Fruit fly (Drosophila melanogaster) whole organism, pupa: ENCODE results near the gene CG46314.

Experiments
- CG10348 ChIP-seq: fragments of 200-800 bp; sonication (Bioruptor generic); IDR thresholded peaks from 2 replicates; pipeline ENCODE4 v1.3.6; 2022; ENCODE audit warnings: missing biosample characterization, missing genetic modification characterization
- CG12605 ChIP-seq: fragments of 200-800 bp; sonication (Bioruptor generic); IDR thresholded peaks from 2 replicates; pipeline ENCODE4 v1.3.6; 2022; ENCODE audit warnings: missing biosample characterization, missing genetic modification characterization
- CG13204 ChIP-seq: fragments of 200-800 bp; sonication (Bioruptor generic); optimal IDR thresholded peaks from 2 replicates; lab custom pipeline; 2018; ENCODE audit warnings: missing biosample characterization, mild to moderate bottlenecking, missing genetic modification characterization, moderate library complexity
- CG14655 ChIP-seq: fragments of 200-800 bp; sonication (Bioruptor generic); optimal IDR thresholded peaks from 3 replicates; lab custom pipeline; 2017; ENCODE audit warnings: mild to moderate bottlenecking, missing biosample characterization, missing genetic modification reagents, missing genetic modification characterization
- CG15710 ChIP-seq: fragments of 200-800 bp; sonication (Bioruptor generic); optimal IDR thresholded peaks from 2 replicates; lab custom pipeline; 2018; ENCODE audit warnings: missing biosample characterization, mild to moderate bottlenecking, missing genetic modification characterization, moderate library complexity
- CG17806 ChIP-seq: fragments of 200-800 bp; sonication (Bioruptor generic); optimal IDR thresholded peaks from 2 replicates; lab custom pipeline; 2018; ENCODE audit warnings: missing biosample characterization, mild to moderate bottlenecking, missing genetic modification characterization, moderate library complexity
- CG32121 ChIP-seq: fragments of 200-800 bp; sonication (Bioruptor generic); IDR thresholded peaks from 2 replicates; pipeline ENCODE4 v1.3.6; 2022; ENCODE audit warnings: missing biosample characterization, missing genetic modification characterization
- CG34367 ChIP-seq: fragments of 200-800 bp; sonication (Bioruptor generic); optimal IDR thresholded peaks from 2 replicates; lab custom pipeline; 2018; ENCODE audit warnings: missing biosample characterization, mild to moderate bottlenecking, missing genetic modification characterization
- CG4496 ChIP-seq: fragments of 200-800 bp; sonication (Bioruptor generic); IDR thresholded peaks from 3 replicates; pipeline ENCODE4 v1.3.6; 2022; ENCODE audit warnings: missing biosample characterization, missing genetic modification characterization
- CG8159 ChIP-seq: fragments of 200-800 bp; sonication (Bioruptor generic); optimal IDR thresholded peaks from 3 replicates; lab custom pipeline; 2018; ENCODE audit warnings: missing biosample characterization, mild to moderate bottlenecking, missing genetic modification characterization, moderate library complexity
- CG8301 ChIP-seq: fragments of 200-800 bp; sonication (Bioruptor generic); optimal IDR thresholded peaks from 2 replicates; lab custom pipeline; 2018; ENCODE audit warnings: missing biosample characterization, mild to moderate bottlenecking, missing genetic modification characterization
- CG9948 ChIP-seq: fragments of 200-800 bp; sonication (Bioruptor generic); optimal IDR thresholded peaks from 2 replicates; lab custom pipeline; 2018; ENCODE audit warnings: missing biosample characterization, mild to moderate bottlenecking, missing genetic modification characterization, moderate library complexity
- D1 ChIP-seq: fragments of 200-800 bp; sonication (Bioruptor generic); optimal IDR thresholded peaks from 2 replicates; lab custom pipeline; 2018; ENCODE audit warnings: missing biosample characterization, mild to moderate bottlenecking, missing genetic modification characterization, moderate library complexity
- EcR ChIP-seq: fragments of 200-800 bp; sonication (Bioruptor generic); optimal IDR thresholded peaks from 3 replicates; lab custom pipeline; 2019; ENCODE audit warnings: missing biosample characterization, missing genetic modification characterization, mild to moderate bottlenecking, moderate library complexity, missing genetic modification reagents
- Ets98B ChIP-seq: fragments of 200-800 bp; sonication (Bioruptor generic); IDR thresholded peaks from 2 replicates; pipeline ENCODE4 v1.3.6; 2022; ENCODE audit warnings: missing biosample characterization, missing genetic modification characterization
- Pif1A ChIP-seq: fragments of 200-800 bp; sonication (Bioruptor generic); optimal IDR thresholded peaks from 3 replicates; lab custom pipeline; 2016; ENCODE audit warnings: missing biosample characterization, missing genetic modification characterization
- Pif1B ChIP-seq: fragments of 200-800 bp; sonication (Bioruptor generic); optimal IDR thresholded peaks from 3 replicates; lab custom pipeline; 2016; ENCODE audit warnings: missing biosample characterization, missing genetic modification characterization
- Snoo ChIP-seq: fragments of 200-800 bp; sonication (Bioruptor generic); optimal IDR thresholded peaks from 3 replicates; lab custom pipeline; 2017; ENCODE audit warnings: missing biosample characterization, mild to moderate bottlenecking, missing genetic modification characterization, inconsistent platforms
- fd96Ca ChIP-seq: fragments of 200-800 bp; sonication (Bioruptor generic); IDR thresholded peaks from 3 replicates; pipeline ENCODE4 v1.3.6; 2022; ENCODE audit warnings: missing biosample characterization, missing genetic modification characterization
- gl ChIP-seq: fragments of 200-800 bp; sonication (Bioruptor generic); optimal IDR thresholded peaks from 2 replicates; lab custom pipeline; 2018; ENCODE audit warnings: missing biosample characterization, mild to moderate bottlenecking, missing genetic modification characterization
- rn ChIP-seq: fragments of 200-800 bp; sonication (Bioruptor generic); IDR thresholded peaks from 2 replicates; pipeline ENCODE4 v1.3.6; 2022; ENCODE audit warnings: missing biosample characterization, missing genetic modification characterization

CG46314 gene

dm6 chr2L:21324438-21324890 is 10.3 kb downstream of the CG46314 start:
- TF ChIP-seq CG10348 (GFP tag; lab: Robert Waterston, UW) (no peak), CG34367 (tag; lab: Kevin White, UChicago) (no peak), Ets98B (GFP tag; lab: Robert Waterston, UW) (no peak), CG12605 (GFP tag; lab: Robert Waterston, UW) (no peak), CG17806 (tag; lab: Kevin White, UChicago) (no peak), rn (no peak), Snoo (tag; lab: Kevin White, UChicago) (no peak), gl (tag; lab: Kevin White, UChicago) (no peak)
- TF ChIP-seq, all 21 proteins: peak for 0

DNA sequence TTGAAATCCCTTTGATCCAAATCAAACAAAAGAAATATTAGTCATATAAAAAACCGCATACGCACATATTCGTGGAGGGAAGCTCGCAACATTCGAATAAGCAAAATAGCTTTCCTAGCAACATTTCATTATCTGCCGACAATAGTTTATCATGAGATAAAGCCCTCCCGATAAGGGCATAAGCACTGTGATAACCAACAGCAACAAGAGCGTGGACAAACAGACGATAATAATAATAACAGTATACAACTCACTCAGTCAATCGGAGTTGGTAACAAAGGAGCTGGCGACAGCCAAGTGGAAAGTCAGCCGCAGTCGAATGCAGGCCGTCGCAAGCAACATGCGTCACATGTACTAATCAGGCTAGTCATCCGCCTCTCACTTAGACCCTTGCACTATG is 15.2 kb downstream of the CG46314 start:
- TF ChIP-seq EcR (GFP tag; lab: Kevin White, UChicago) (no peak), CG8301 (tag; lab: Kevin White, UChicago) (no peak), CG10348 (GFP tag; lab: Robert Waterston, UW) (no peak), gl (tag; lab: Kevin White, UChicago) (no peak), CG14655 (GFP tag; lab: Kevin White, UChicago) (no peak), Pif1A (GFP tag; lab: Kevin White, UChicago) (no peak), rn (no peak), CG15710 (tag; lab: Kevin White, UChicago) (no peak), CG9948 (tag; lab: Kevin White, UChicago) (no peak), Ets98B (GFP tag; lab: Robert Waterston, UW) (no peak), CG17806 (tag; lab: Kevin White, UChicago) (no peak), CG34367 (tag; lab: Kevin White, UChicago) (no peak), Snoo (tag; lab: Kevin White, UChicago) (no peak), CG4496 (GFP tag; lab: Robert Waterston, UW) (no peak)

dm6 chr2L:21330823-21331222 is 16.7 kb downstream of the CG46314 start:
- no peak for TF ChIP-seq CG10348 (GFP tag; lab: Robert Waterston, UW)
- TF ChIP-seq EcR (GFP tag; lab: Kevin White, UChicago): no peak
- no peak for TF ChIP-seq Pif1A (GFP tag; lab: Kevin White, UChicago)
- TF ChIP-seq Snoo (tag; lab: Kevin White, UChicago): no peak
- no peak for TF ChIP-seq CG13204 (GFP tag; lab: Kevin White, UChicago)
- TF ChIP-seq CG8159 (tag; lab: Kevin White, UChicago): no peak
- no peak for TF ChIP-seq fd96Ca (GFP tag; lab: Robert Waterston, UW)
- TF ChIP-seq Pif1B (GFP tag; lab: Kevin White, UChicago): no peak
- TF ChIP-seq Ets98B (GFP tag; lab: Robert Waterston, UW): no peak
- TF ChIP-seq CG15710 (tag; lab: Kevin White, UChicago): no peak
- no peak for TF ChIP-seq CG4496 (GFP tag; lab: Robert Waterston, UW)
- TF ChIP-seq D1: no peak
- no peak for TF ChIP-seq CG32121 (GFP tag; lab: Robert Waterston, UW)
- TF ChIP-seq CG9948 (tag; lab: Kevin White, UChicago): no peak
- no peak for TF ChIP-seq CG34367 (tag; lab: Kevin White, UChicago)
- no peak for TF ChIP-seq gl (tag; lab: Kevin White, UChicago)
- no peak for TF ChIP-seq CG8301 (tag; lab: Kevin White, UChicago)
- TF ChIP-seq CG14655 (GFP tag; lab: Kevin White, UChicago): no peak

- TF ChIP-seq CG12605 (GFP tag; lab: Robert Waterston, UW) (no peak), CG34367 (tag; lab: Kevin White, UChicago) (no peak), CG17806 (tag; lab: Kevin White, UChicago) (no peak), CG13204 (GFP tag; lab: Kevin White, UChicago) (no peak), gl (tag; lab: Kevin White, UChicago) (no peak), CG14655 (GFP tag; lab: Kevin White, UChicago) (no peak), CG9948 (tag; lab: Kevin White, UChicago) (no peak), CG10348 (GFP tag; lab: Robert Waterston, UW) (no peak), CG15710 (tag; lab: Kevin White, UChicago) (no peak), CG8301 (tag; lab: Kevin White, UChicago) (no peak), D1 (no peak), Pif1B (GFP tag; lab: Kevin White, UChicago) (no peak), rn (no peak), CG32121 (GFP tag; lab: Robert Waterston, UW) (no peak), fd96Ca (GFP tag; lab: Robert Waterston, UW) (no peak), Ets98B (GFP tag; lab: Robert Waterston, UW) (no peak), CG8159 (tag; lab: Kevin White, UChicago) (no peak), Pif1A (GFP tag; lab: Kevin White, UChicago) (no peak), Snoo (tag; lab: Kevin White, UChicago) (no peak)
Measured at dm6 chr2L:21331502-21331901, 17.3 kb downstream of the CG46314 start, which contains the start of gene dimm. Gene dimm, plus strand, starts transcription at chr2L:21331756.

DNA sequence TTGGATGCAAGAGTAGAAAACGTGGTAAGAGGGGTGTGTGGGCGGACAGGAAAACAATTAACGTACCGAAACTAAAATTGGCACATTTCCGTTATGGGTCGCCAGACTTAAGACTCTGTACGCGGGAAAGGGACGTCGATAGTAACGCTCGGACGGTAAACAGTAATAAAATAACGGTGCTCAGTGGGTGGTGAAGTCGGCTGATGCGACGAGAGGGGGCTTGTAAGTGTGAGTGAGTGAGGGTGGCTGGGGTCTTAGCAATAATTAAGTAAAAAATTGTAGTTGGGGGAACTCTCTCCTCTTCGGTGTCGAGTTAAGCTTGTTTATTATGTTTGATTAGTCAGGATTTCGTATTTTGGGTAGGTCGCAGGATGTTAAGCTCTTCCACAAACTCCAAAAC is 27.5 kb downstream of the CG46314 start:
- no peak for TF ChIP-seq CG17806 (tag; lab: Kevin White, UChicago)
- TF ChIP-seq CG10348 (GFP tag; lab: Robert Waterston, UW): no peak
- TF ChIP-seq rn: no peak
- no peak for TF ChIP-seq CG13204 (GFP tag; lab: Kevin White, UChicago)

dm6 chr2L:21344203-21344753 is 30.1 kb downstream of the CG46314 start, which contains the start of gene Tsp39D:
Gene Tsp39D, plus strand, starts transcription at chr2L:21344607.
- TF ChIP-seq Pif1A (GFP tag; lab: Kevin White, UChicago): no peak
- TF ChIP-seq gl (tag; lab: Kevin White, UChicago): no peak
- TF ChIP-seq CG15710 (tag; lab: Kevin White, UChicago): no peak
- no peak for TF ChIP-seq CG8301 (tag; lab: Kevin White, UChicago)
- no peak for TF ChIP-seq CG4496 (GFP tag; lab: Robert Waterston, UW)
- TF ChIP-seq D1: no peak
